Worm (Caenorhabditis elegans) whole organism, L2 larva: ENCODE data around the gene ceh-57.

ENCODE experiments used
- elt-3 ChIP-seq: sonication (generic microtip); optimal IDR thresholded peaks from 2 replicates; lab custom pipeline; 2017; ENCODE audit warnings: missing biosample characterization, missing genetic modification characterization
- sma-9 ChIP-seq, 2 experiments: fragments of 150-350 bp in 1 of 2; sonication (generic microtip) in 1 of 2; optimal IDR thresholded peaks; 2 replicates each; lab custom pipeline; 2014 to 2016; ENCODE audit warnings: missing genetic modification characterization in 2 of 2, mild to moderate bottlenecking in 1 of 2, missing biosample characterization in 1 of 2, missing compliant biosample characterization in 1 of 2, missing genetic modification reagents in 1 of 2, moderate library complexity in 1 of 2
- unc-62 ChIP-seq: fragments of 150-350 bp; optimal IDR thresholded peaks from 2 replicates; lab custom pipeline; 2014; ENCODE audit warnings: missing biosample characterization, missing genetic modification reagents, missing genetic modification characterization

- TF ChIP-seq sma-9 (GFP tag; optimal IDR thresholded peaks at IDR 0.05; lab: Kevin White, UChicago), result no peak
- TF ChIP-seq sma-9 (tag; optimal IDR thresholded peaks at IDR 0.05; lab: Kevin White, UChicago), result no peak
- no peak for TF ChIP-seq unc-62
- no peak for TF ChIP-seq elt-3 (tag; lab: Kevin White, UChicago)
Measured at ce11 chrII:10379546-10379945, 12.4 kb upstream of the ceh-57 start.
